Fruit fly (Drosophila melanogaster) ovary, adult (tissue): ENCODE results near the gene sima.
A peak's percentile ranks its signal among the peaks of the same experiment; 100 is the strongest.

Source experiments
- CG17801 ChIP-seq: fragments of 200-800 bp; optimal IDR thresholded peaks from 2 replicates; lab custom pipeline; 2019; ENCODE audit warnings: missing biosample characterization, mild to moderate bottlenecking, missing genetic modification characterization, moderate library complexity; ENCODE audit not compliant: partially characterized antibody

sima gene

dm6 chr3R:30124635-30125034 is 66.5 kb downstream of the sima start, which contains the start of gene CG45073:
Gene CG45073 (minus strand): TSS chr3R:30124735.
- no peak for TF ChIP-seq CG17801

dm6 chr3R:30129019-30129418 is 70.9 kb downstream of the sima start, which contains the start of gene Ppi1:
Gene Ppi1 (minus strand): TSS chr3R:30129119.
- TF ChIP-seq CG17801, result no peak

DNA sequence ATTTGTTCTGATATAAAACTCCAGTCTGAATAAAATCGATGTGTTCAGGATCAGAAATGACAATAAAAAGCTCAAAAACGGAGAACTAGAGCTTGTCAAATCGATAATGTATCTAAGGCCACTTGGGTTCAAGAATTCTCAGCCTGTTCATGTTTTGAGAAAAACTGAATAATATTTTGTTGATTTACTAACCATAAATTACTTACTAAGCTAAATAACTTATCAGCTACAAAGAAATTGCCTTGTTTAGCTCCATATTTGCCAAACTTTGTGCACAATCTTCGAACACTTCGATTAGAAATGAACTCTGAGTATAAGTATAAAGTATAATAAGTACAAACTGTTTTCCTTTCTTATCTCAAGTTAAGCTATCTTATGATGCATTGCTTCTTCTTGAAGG is 74.2 kb downstream of the sima start, which contains the start of gene CG31029:
CG31029 (minus strand) TSS at position 101 of the 400 bp plus-strand sequence.
- TF ChIP-seq CG17801, result no peak

- peak; percentile 9 for TF ChIP-seq CG17801
Measured at dm6 chr3R:30134063-30135047, 76.2 kb downstream of the sima start, which contains the start of gene Tpi. Gene Tpi (minus strand): TSS chr3R:30134599.

- TF ChIP-seq CG17801, result no peak
Measured at dm6 chr3R:30149506-30149905, 91.4 kb downstream of the sima start, which contains the start of gene AdoR. Gene AdoR (minus strand): TSS chr3R:30149606.

DNA sequence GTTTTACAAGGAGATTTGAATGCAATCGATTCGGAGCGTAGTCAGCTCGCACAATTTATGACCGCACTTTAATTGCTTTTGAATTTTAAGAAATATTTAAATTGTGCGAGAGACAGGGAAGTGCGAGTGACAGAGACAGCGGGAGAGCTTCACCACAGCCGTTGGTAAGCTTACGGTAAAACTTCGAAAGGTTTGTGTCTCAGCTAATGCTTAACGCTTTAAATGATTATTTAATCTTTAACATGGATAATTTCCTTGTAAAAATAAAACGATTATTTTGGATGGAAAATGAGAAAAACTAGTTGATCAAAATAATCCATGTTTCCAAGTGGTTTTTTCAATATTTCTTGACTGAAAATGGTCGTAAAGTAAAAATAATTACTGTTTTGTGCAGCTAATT is 92.5 kb downstream of the sima start:
- TF ChIP-seq CG17801, result no peak

dm6 chr3R:30151300-30152109 is 93.4 kb downstream of the sima start, which contains the start of gene CG15529:
Gene CG15529 (plus strand): TSS chr3R:30152059.
- peak; percentile 36 for TF ChIP-seq CG17801

- TF ChIP-seq CG17801, result no peak
Measured at dm6 chr3R:30153864-30154263, 95.8 kb downstream of the sima start.

DNA sequence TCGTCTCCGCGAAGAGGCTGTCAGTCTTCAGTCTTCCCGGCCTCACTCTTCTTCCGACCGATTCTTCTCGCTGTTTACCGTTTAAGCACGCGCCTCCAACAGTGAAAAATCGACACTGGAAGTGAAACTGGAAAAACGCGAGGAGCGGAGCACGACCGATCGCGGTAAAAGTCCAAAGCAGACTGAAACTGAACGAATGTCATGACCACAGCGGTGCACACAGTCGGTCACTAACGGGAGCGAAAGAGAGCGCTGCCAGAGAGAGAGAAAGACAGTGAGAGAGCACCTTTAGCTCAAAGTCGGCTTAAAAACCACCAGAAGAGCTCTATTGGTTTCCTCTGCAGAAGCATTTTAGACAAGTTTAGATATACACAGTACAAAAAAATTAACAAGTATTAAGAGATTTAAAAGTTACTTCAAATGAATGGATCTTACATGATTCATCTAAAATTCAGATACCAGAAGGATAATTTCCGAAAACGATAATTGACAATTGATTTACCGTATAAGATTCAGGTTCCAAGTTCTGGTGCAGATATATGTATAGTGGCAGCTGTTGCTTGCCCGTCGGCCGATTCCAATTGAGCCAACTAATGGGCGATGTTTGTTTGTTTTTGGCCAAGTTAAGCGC is 102.3 kb downstream of the sima start, which contains the start of gene CG11498:
CG11498 (minus strand) TSS at position 162 of the 631 bp plus-strand sequence.
- no peak for TF ChIP-seq CG17801

DNA sequence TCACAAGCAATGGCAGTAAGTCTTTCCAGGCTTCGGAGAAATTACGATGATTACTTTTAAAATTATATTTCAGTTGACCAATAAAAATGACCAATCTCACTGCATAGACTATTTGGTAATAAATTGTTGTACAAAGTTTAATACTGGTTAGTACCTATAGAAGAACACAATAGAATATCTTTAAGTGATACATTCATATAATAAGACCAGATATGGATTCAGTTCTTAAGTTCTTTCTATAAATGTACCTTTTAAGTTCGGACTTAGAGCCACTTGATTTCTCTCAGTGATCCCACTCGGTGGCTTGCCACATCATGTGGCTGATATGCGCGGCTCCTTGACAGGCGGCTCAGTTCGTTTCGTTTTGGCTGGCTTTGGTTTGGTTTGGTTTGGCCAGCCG is 105.1 kb downstream of the sima start:
- TF ChIP-seq CG17801, result no peak

- TF ChIP-seq CG17801, result no peak
Measured at dm6 chr3R:30164162-30164561, 106.1 kb downstream of the sima start.

DNA sequence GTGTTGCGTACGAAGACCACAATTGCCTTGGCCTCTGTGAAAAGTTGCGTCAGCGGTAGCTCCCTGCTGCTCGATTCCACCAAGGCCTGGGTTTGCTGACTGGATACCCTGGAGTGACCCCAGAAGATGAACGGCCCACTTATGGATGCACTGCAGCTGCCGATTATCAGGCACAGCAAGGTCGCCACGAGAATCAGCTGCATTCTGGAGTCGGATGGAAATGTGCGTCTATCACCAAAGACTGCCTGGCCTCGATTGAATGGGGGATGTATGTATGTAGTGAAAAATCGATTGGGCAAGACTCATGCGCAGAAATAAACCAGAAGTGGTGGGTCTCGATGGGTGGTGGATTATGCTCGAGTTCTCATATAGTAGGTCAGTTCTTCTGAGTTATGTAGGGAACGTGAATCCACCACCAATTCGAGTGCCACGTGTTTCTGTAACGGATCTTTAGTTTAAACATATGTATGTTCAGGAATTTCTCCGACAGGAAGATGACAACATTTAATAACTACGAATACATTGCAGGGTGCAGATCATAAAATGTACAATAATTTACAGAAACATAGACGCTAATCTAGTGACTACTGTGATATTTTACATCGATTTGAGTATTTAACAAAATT is 108.2 kb downstream of the sima start, which contains the start of gene VhaAC45RP:
VhaAC45RP (minus strand) TSS at position 261 of the 626 bp plus-strand sequence.
- no peak for TF ChIP-seq CG17801

DNA sequence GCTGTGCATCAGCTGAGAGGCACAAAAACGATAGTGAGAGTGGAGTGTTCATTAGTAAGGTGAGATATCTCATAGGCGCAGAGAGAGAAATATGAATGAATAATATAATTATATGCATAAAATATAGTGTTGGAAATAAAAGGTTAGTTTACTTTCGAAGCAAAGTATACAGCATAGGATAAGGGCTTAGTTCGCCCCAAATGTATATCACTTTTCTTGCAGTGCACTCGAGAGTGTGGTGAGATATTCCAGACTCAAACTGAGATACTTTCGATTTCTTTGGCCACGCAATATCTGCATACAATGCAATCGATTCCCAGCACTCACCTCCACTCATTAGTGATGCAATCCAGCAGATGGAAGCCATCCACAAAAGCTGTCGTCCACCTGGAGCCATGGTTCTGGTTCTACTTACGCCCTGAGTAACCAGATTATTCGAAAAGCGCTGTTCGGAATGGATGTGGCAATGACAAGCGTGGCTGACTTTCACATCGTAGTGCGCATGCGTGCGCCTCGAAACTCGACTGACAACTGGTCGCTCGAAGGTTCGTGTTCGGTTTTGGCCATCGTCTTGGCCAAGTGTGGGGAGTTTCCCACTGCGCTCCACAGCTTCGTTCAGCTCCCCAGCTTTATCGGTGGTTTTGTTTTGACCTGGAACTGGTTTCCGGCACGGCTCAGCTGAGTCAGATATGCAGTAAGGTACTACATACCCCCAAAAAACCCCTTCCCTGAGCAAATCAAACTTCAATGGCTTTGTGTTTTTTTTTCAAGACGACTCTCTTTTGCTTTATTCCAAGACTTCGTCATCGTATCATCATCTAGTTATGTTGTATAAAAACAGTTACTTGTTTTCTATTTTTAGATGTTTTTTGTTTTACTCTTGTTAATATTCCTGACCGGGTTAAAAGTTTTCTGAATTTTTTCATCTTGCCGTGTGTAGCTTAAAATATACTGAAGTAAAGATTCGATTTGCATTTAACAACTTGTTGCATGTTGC is 112.9 kb downstream of the sima start, which contains the start of gene Rsod:
Rsod (minus strand) TSS at position 537 of the 997 bp plus-strand sequence.
- TF ChIP-seq CG17801, result no peak
